Worm (Caenorhabditis elegans) whole organism, late embryonic: Measurements from ENCODE around the gene C33C12.1.
A peak's percentile ranks its signal among the peaks of the same experiment; 100 is the strongest.

Source experiments
- F13H6.1 ChIP-seq: sonication (generic microtip); optimal IDR thresholded peaks from 2 replicates; lab custom pipeline; 2016; ENCODE audit warnings: missing genetic modification characterization, missing compliant biosample characterization
- K02D7.2 ChIP-seq: sonication (generic microtip); optimal IDR thresholded peaks from 2 replicates; lab custom pipeline; 2017; ENCODE audit warnings: mild to moderate bottlenecking, missing genetic modification characterization, missing compliant biosample characterization
- K09A11.1 ChIP-seq: sonication (generic microtip); optimal IDR thresholded peaks from 2 replicates; lab custom pipeline; 2017; ENCODE audit warnings: antibody characterized with exemption, mild to moderate bottlenecking, missing genetic modification characterization, missing compliant biosample characterization; ENCODE audit not compliant: insufficient read depth
- ahr-1 ChIP-seq: sonication (generic microtip); optimal IDR thresholded peaks from 2 replicates; lab custom pipeline; 2016; ENCODE audit warnings: missing genetic modification characterization, missing compliant biosample characterization
- ceh-2 ChIP-seq: sonication (generic microtip); optimal IDR thresholded peaks from 2 replicates; lab custom pipeline; 2016; ENCODE audit warnings: missing genotype, missing genetic modification characterization, missing compliant biosample characterization
- ceh-24 ChIP-seq: sonication (generic microtip); optimal IDR thresholded peaks from 2 replicates; lab custom pipeline; 2016; ENCODE audit warnings: mild to moderate bottlenecking, missing genetic modification characterization, missing compliant biosample characterization
- ceh-31 ChIP-seq: sonication (generic microtip); optimal IDR thresholded peaks from 2 replicates; lab custom pipeline; 2016; ENCODE audit warnings: missing genetic modification characterization, missing compliant biosample characterization
- ceh-34 ChIP-seq: sonication (generic microtip); optimal IDR thresholded peaks from 2 replicates; lab custom pipeline; 2016; ENCODE audit warnings: mild to moderate bottlenecking, missing genetic modification characterization, missing compliant biosample characterization
- ceh-45 ChIP-seq: fragments of 200-800 bp; sonication (Bioruptor generic); IDR thresholded peaks from 2 replicates; pipeline ENCODE4 v1.3.6; 2022; ENCODE audit warnings: missing genetic modification reagents, missing genetic modification characterization, missing compliant biosample characterization
- ceh-6 ChIP-seq: fragments of 200-800 bp; sonication (Bioruptor generic); optimal IDR thresholded peaks from 2 replicates; lab custom pipeline; 2018; ENCODE audit warnings: mild to moderate bottlenecking, missing genetic modification characterization, missing compliant biosample characterization
- dmd-4 ChIP-seq: sonication (generic microtip); optimal IDR thresholded peaks from 2 replicates; lab custom pipeline; 2016; ENCODE audit warnings: borderline replicate concordance, missing genetic modification characterization, missing compliant biosample characterization
- elt-2 ChIP-seq: sonication (generic microtip); optimal IDR thresholded peaks from 2 replicates; lab custom pipeline; 2016; ENCODE audit warnings: missing genetic modification reagents, missing genetic modification characterization, missing compliant biosample characterization
- ets-4 ChIP-seq: sonication (generic microtip); optimal IDR thresholded peaks from 2 replicates; lab custom pipeline; 2016; ENCODE audit warnings: missing genetic modification characterization, missing compliant biosample characterization
- eyg-1 ChIP-seq: sonication (generic microtip); optimal IDR thresholded peaks from 2 replicates; lab custom pipeline; 2016; ENCODE audit warnings: missing genotype, missing genetic modification characterization, missing compliant biosample characterization
- fax-1 ChIP-seq: sonication (generic microtip); optimal IDR thresholded peaks from 2 replicates; lab custom pipeline; 2016; ENCODE audit warnings: missing genotype, missing genetic modification characterization, missing compliant biosample characterization
- fkh-10 ChIP-seq: fragments of 150-350 bp; optimal IDR thresholded peaks from 2 replicates; lab custom pipeline; 2014; ENCODE audit warnings: missing biosample characterization, missing genetic modification reagents, missing genetic modification characterization
- hlh-13 ChIP-seq: fragments of 200-800 bp; sonication (Bioruptor generic); optimal IDR thresholded peaks from 2 replicates; lab custom pipeline; 2018; ENCODE audit warnings: mild to moderate bottlenecking, missing genetic modification characterization, missing compliant biosample characterization
- hlh-6 ChIP-seq: sonication (generic microtip); optimal IDR thresholded peaks from 2 replicates; lab custom pipeline; 2016; ENCODE audit warnings: missing genotype, missing genetic modification characterization, missing compliant biosample characterization
- mec-3 ChIP-seq: sonication (generic microtip); optimal IDR thresholded peaks from 2 replicates; lab custom pipeline; 2016; ENCODE audit warnings: borderline replicate concordance, missing genetic modification characterization, missing compliant biosample characterization
- nfya-1 ChIP-seq: sonication (generic microtip); optimal IDR thresholded peaks from 2 replicates; lab custom pipeline; 2017; ENCODE audit warnings: missing genetic modification characterization, mild to moderate bottlenecking, missing compliant biosample characterization, antibody characterized with exemption, moderate library complexity
- pag-3 ChIP-seq: sonication (generic microtip); optimal IDR thresholded peaks from 2 replicates; lab custom pipeline; 2016; ENCODE audit warnings: missing compliant biosample characterization, missing genetic modification characterization, borderline replicate concordance
- pat-9 ChIP-seq: fragments of 200-800 bp; sonication (Bioruptor generic); optimal IDR thresholded peaks from 2 replicates; lab custom pipeline; 2018; ENCODE audit warnings: mild to moderate bottlenecking, missing genetic modification characterization, moderate library complexity, missing compliant biosample characterization
- pax-1 ChIP-seq: fragments of 150-350 bp; optimal IDR thresholded peaks from 2 replicates; lab custom pipeline; 2014; ENCODE audit warnings: missing biosample characterization, missing genetic modification characterization
- pha-2 ChIP-seq: sonication (generic microtip); optimal IDR thresholded peaks from 2 replicates; lab custom pipeline; 2017; ENCODE audit warnings: mild to moderate bottlenecking, missing genetic modification characterization, missing compliant biosample characterization
- pqm-1 ChIP-seq: sonication (generic microtip); optimal IDR thresholded peaks from 2 replicates; lab custom pipeline; 2016; ENCODE audit warnings: missing genetic modification characterization, missing compliant biosample characterization
- ref-2 ChIP-seq: sonication (generic microtip); optimal IDR thresholded peaks from 2 replicates; lab custom pipeline; 2016; ENCODE audit warnings: missing genetic modification characterization, missing compliant biosample characterization
- rnt-1 ChIP-seq: sonication (generic microtip); optimal IDR thresholded peaks from 2 replicates; lab custom pipeline; 2016; ENCODE audit warnings: missing genetic modification characterization, missing compliant biosample characterization
- sox-2 ChIP-seq: fragments of 200-800 bp; sonication (Bioruptor generic); IDR thresholded peaks from 2 replicates; pipeline ENCODE4 v1.3.6; 2022; ENCODE audit warnings: missing genetic modification reagents, missing genetic modification characterization, missing compliant biosample characterization
- tbx-2 ChIP-seq: sonication (generic microtip); optimal IDR thresholded peaks from 2 replicates; lab custom pipeline; 2016; ENCODE audit warnings: missing genetic modification characterization, missing compliant biosample characterization
- tbx-7 ChIP-seq: sonication (generic microtip); optimal IDR thresholded peaks from 2 replicates; lab custom pipeline; 2016; ENCODE audit warnings: missing genotype, missing genetic modification characterization, missing compliant biosample characterization
- ttx-3 ChIP-seq: sonication (generic microtip); optimal IDR thresholded peaks from 2 replicates; lab custom pipeline; 2016; ENCODE audit warnings: missing genetic modification reagents, missing genetic modification characterization, missing compliant biosample characterization
- unc-42 ChIP-seq: sonication (generic microtip); optimal IDR thresholded peaks from 2 replicates; lab custom pipeline; 2016; ENCODE audit warnings: missing genotype, missing genetic modification characterization, missing compliant biosample characterization
- unc-55 ChIP-seq: sonication (generic microtip); optimal IDR thresholded peaks from 2 replicates; lab custom pipeline; 2017; ENCODE audit warnings: missing biosample characterization, missing genetic modification reagents, missing genetic modification characterization
- zip-5 ChIP-seq: sonication (generic microtip); optimal IDR thresholded peaks from 2 replicates; lab custom pipeline; 2016; ENCODE audit warnings: missing genetic modification characterization, missing compliant biosample characterization
- ztf-16 ChIP-seq: sonication (generic microtip); optimal IDR thresholded peaks from 2 replicates; lab custom pipeline; 2017; ENCODE audit warnings: missing genetic modification characterization, missing compliant biosample characterization

The C33C12.1 gene

ce11 chrII:2166376-2166775 lies 31.7 kb upstream of the C33C12.1 start, which contains the start of gene C33C12.4:
Gene C33C12.4 (minus strand): TSS chrII:2166476.
- TF ChIP-seq ahr-1 (tag; lab: Kevin White, UChicago), result no peak
- TF ChIP-seq ttx-3 (tag; lab: Kevin White, UChicago), result no peak

ce11 chrII:2168374-2168773 lies 29.7 kb upstream of the C33C12.1 start, which contains the start of gene fbxb-38:
Gene fbxb-38 (minus strand): TSS chrII:2168763.
- TF ChIP-seq zip-5 (tag; lab: Kevin White, UChicago), result no peak
- no peak for TF ChIP-seq K02D7.2 (tag; lab: Kevin White, UChicago)

ce11 chrII:2170085-2170484 lies 28.0 kb upstream of the C33C12.1 start, which contains the start of gene C33C12.12:
Gene C33C12.12 (minus strand): TSS chrII:2170185.
- no peak for TF ChIP-seq K09A11.1 (tag; lab: Kevin White, UChicago)
- TF ChIP-seq fax-1 (tag; lab: Kevin White, UChicago), result no peak
- TF ChIP-seq unc-55, result no peak
- TF ChIP-seq ceh-2 (tag; lab: Kevin White, UChicago), result no peak
- no peak for TF ChIP-seq ceh-34 (tag; lab: Kevin White, UChicago)
- no peak for TF ChIP-seq pha-2 (tag; lab: Kevin White, UChicago)
- no peak for TF ChIP-seq elt-2
- no peak for TF ChIP-seq eyg-1 (tag; lab: Kevin White, UChicago)

ce11 chrII:2175367-2175766 lies 22.7 kb upstream of the C33C12.1 start, which contains the start of gene C33C12.7:
Gene C33C12.7 (minus strand): TSS chrII:2175467.
- TF ChIP-seq fkh-10 (GFP tag; lab: Kevin White, UChicago) (no peak), rnt-1 (tag; lab: Kevin White, UChicago) (no peak), ceh-6 (GFP tag; lab: Kevin White, UChicago) (no peak), ceh-24 (tag; lab: Kevin White, UChicago) (no peak), dmd-4 (tag; lab: Kevin White, UChicago) (no peak), hlh-13 (GFP tag; lab: Kevin White, UChicago) (no peak), sox-2 (GFP tag; lab: Robert Waterston, UW) (no peak), mec-3 (tag; lab: Kevin White, UChicago) (no peak), eyg-1 (tag; lab: Kevin White, UChicago) (no peak), pha-2 (tag; lab: Kevin White, UChicago) (no peak), pag-3 (no peak), ceh-45 (GFP tag; lab: Robert Waterston, UW) (no peak)

- no peak for TF ChIP-seq eyg-1 (tag; lab: Kevin White, UChicago)
- peak; percentile 23 for TF ChIP-seq elt-2
- no peak for TF ChIP-seq nfya-1
Observed at ce11 chrII:2176688-2177087, 21.4 kb upstream of the C33C12.1 start, which contains the start of gene gba-1. Gene gba-1 (plus strand): TSS chrII:2176741.

ce11 chrII:2177735-2178134 lies 20.3 kb upstream of the C33C12.1 start:
- TF ChIP-seq hlh-6 (tag; lab: Kevin White, UChicago) (no peak), ets-4 (tag; lab: Kevin White, UChicago) (no peak), pat-9 (tag; lab: Kevin White, UChicago) (no peak), ref-2 (tag; lab: Kevin White, UChicago) (no peak), ttx-3 (tag; lab: Kevin White, UChicago) (no peak)
- TF ChIP-seq, all 69 proteins: peak for 0

- TF ChIP-seq ztf-16 (tag; lab: Kevin White, UChicago), result no peak
- no peak for TF ChIP-seq ceh-31
- no peak for TF ChIP-seq F13H6.1 (tag; lab: Kevin White, UChicago)
- TF ChIP-seq unc-42 (tag; lab: Kevin White, UChicago), result no peak
- no peak for TF ChIP-seq hlh-13 (GFP tag; lab: Kevin White, UChicago)
- no peak for TF ChIP-seq K09A11.1 (tag; lab: Kevin White, UChicago)
- TF ChIP-seq ttx-3 (tag; lab: Kevin White, UChicago), result no peak
- TF ChIP-seq tbx-7 (tag; lab: Kevin White, UChicago), result no peak
- no peak for TF ChIP-seq ceh-2 (tag; lab: Kevin White, UChicago)
- TF ChIP-seq pax-1 (tag; lab: Kevin White, UChicago), result no peak
- TF ChIP-seq pag-3, result no peak
- no peak for TF ChIP-seq pqm-1 (tag; lab: Kevin White, UChicago)
- no peak for TF ChIP-seq sox-2 (GFP tag; lab: Robert Waterston, UW)
- no peak for TF ChIP-seq tbx-2 (tag; lab: Kevin White, UChicago)
- no peak for TF ChIP-seq zip-5 (tag; lab: Kevin White, UChicago)
Observed at ce11 chrII:2186329-2186728, 11.7 kb upstream of the C33C12.1 start, which contains the start of gene gba-2. Gene gba-2 (minus strand): TSS chrII:2186434.
